Worm (Caenorhabditis elegans) whole organism, L4 larva: ENCODE results near the gene umps-1.

Experiments
- D1046.2 ChIP-seq: fragments of 200-800 bp; sonication (Bioruptor generic); IDR thresholded peaks from 2 replicates; pipeline ENCODE4 v1.3.6; 2022; ENCODE audit warnings: missing genetic modification characterization, missing compliant biosample characterization
- F26F4.8 ChIP-seq: fragments of 200-800 bp; sonication (Bioruptor generic); conservative IDR thresholded peaks from 2 replicates; pipeline ENCODE4 v1.3.6; 2022; ENCODE audit warnings: missing genetic modification characterization, missing compliant biosample characterization
- F37D6.2 ChIP-seq: sonication (generic microtip); optimal IDR thresholded peaks from 2 replicates; lab custom pipeline; 2016; ENCODE audit warnings: mild to moderate bottlenecking, missing genetic modification characterization, missing compliant biosample characterization
- Y105C5A.15 ChIP-seq: fragments of 200-800 bp; sonication (Bioruptor generic); IDR thresholded peaks from 2 replicates; pipeline ENCODE4 v1.3.6; 2022; ENCODE audit warnings: missing genetic modification characterization, missing compliant biosample characterization
- Y48G9A.11 ChIP-seq: fragments of 200-800 bp; sonication (Bioruptor generic); IDR thresholded peaks from 2 replicates; pipeline ENCODE4 v1.3.6; 2022; ENCODE audit warnings: missing genetic modification reagents, missing genetic modification characterization, missing compliant biosample characterization
- Y75B8A.6 ChIP-seq: fragments of 200-800 bp; sonication (Bioruptor generic); IDR thresholded peaks from 2 replicates; pipeline ENCODE4 v1.3.6; 2022; ENCODE audit warnings: missing genetic modification reagents, missing genetic modification characterization, missing compliant biosample characterization
- aly-2 ChIP-seq: sonication (generic microtip); optimal IDR thresholded peaks from 2 replicates; lab custom pipeline; 2018; ENCODE audit warnings: missing biosample characterization, missing genetic modification characterization
- ama-1 ChIP-seq: fragments of 150-350 bp; optimal IDR thresholded peaks from 2 replicates; lab custom pipeline; 2014; ENCODE audit warnings: inconsistent platforms, mixed read lengths
- ceh-44 ChIP-seq: fragments of 200-800 bp; sonication (Bioruptor generic); IDR thresholded peaks from 2 replicates; pipeline ENCODE4 v1.3.6; 2022; ENCODE audit warnings: missing genetic modification reagents, missing genetic modification characterization, missing compliant biosample characterization
- ceh-62 ChIP-seq: sonication (generic microtip); optimal IDR thresholded peaks from 2 replicates; lab custom pipeline; 2017; ENCODE audit warnings: missing biosample characterization, missing genetic modification characterization
- ceh-82 ChIP-seq: sonication (generic microtip); optimal IDR thresholded peaks from 2 replicates; lab custom pipeline; 2017; ENCODE audit warnings: missing biosample characterization, missing genetic modification characterization
- ces-1 ChIP-seq: fragments of 150-350 bp; sonication (generic microtip); optimal IDR thresholded peaks from 4 replicates; lab custom pipeline; 2014; ENCODE audit warnings: missing biosample characterization, missing genetic modification reagents, missing genetic modification characterization
- cey-2 ChIP-seq: sonication (generic microtip); optimal IDR thresholded peaks from 3 replicates; lab custom pipeline; 2017; ENCODE audit warnings: missing genetic modification characterization, mild to moderate bottlenecking, missing compliant biosample characterization, antibody characterized with exemption, borderline replicate concordance; ENCODE audit not compliant: insufficient read depth
- daf-12 ChIP-seq: fragments of 150-350 bp; optimal IDR thresholded peaks from 2 replicates; lab custom pipeline; 2014; ENCODE audit warnings: missing biosample characterization, missing genetic modification reagents, missing genetic modification characterization
- dmd-6 ChIP-seq: fragments of 200-800 bp; sonication (Bioruptor generic); IDR thresholded peaks from 2 replicates; pipeline ENCODE4 v1.3.6; 2022; ENCODE audit warnings: missing genetic modification reagents, missing genetic modification characterization, missing compliant biosample characterization
- dmd-9 ChIP-seq: fragments of 200-800 bp; sonication (Bioruptor generic); IDR thresholded peaks from 2 replicates; pipeline ENCODE4 v1.3.6; 2022; ENCODE audit warnings: missing genetic modification reagents, missing genetic modification characterization, missing compliant biosample characterization
- dpl-1 ChIP-seq: fragments of 150-350 bp; optimal IDR thresholded peaks from 2 replicates; lab custom pipeline; 2014; ENCODE audit warnings: missing biosample characterization, missing genetic modification reagents, missing genetic modification characterization
- duxl-1 ChIP-seq: sonication (generic microtip); optimal IDR thresholded peaks from 2 replicates; lab custom pipeline; 2016; ENCODE audit warnings: mild to moderate bottlenecking, missing genetic modification characterization, moderate library complexity, missing compliant biosample characterization; ENCODE audit not compliant: poor library complexity
- egl-27 ChIP-seq: sonication (generic microtip); optimal IDR thresholded peaks from 3 replicates; lab custom pipeline; 2017; ENCODE audit warnings: missing biosample characterization, missing genetic modification reagents, missing genetic modification characterization
- egl-43 ChIP-seq: fragments of 200-800 bp; sonication (Bioruptor generic); IDR thresholded peaks from 2 replicates; pipeline ENCODE4 v1.3.6; 2022; ENCODE audit warnings: missing genetic modification reagents, missing genetic modification characterization, missing compliant biosample characterization
- fkh-10 ChIP-seq: fragments of 150-350 bp; optimal IDR thresholded peaks from 2 replicates; lab custom pipeline; 2014; ENCODE audit warnings: missing biosample characterization, missing genetic modification reagents, missing genetic modification characterization
- fos-1 ChIP-seq: fragments of 150-350 bp; optimal IDR thresholded peaks from 2 replicates; lab custom pipeline; 2014; ENCODE audit warnings: missing biosample characterization, missing genetic modification characterization
- hif-1 ChIP-seq, 2 experiments: sonication (generic microtip); optimal IDR thresholded peaks; 2 replicates each; lab custom pipeline; 2016 to 2017; ENCODE audit warnings: missing compliant biosample characterization in 2 of 2, missing genetic modification characterization in 2 of 2, missing genetic modification reagents in 2 of 2, missing genotype in 2 of 2, mild to moderate bottlenecking in 1 of 2
- hlh-11 ChIP-seq: fragments of 200-800 bp; sonication (Bioruptor generic); optimal IDR thresholded peaks from 2 replicates; lab custom pipeline; 2018; ENCODE audit warnings: mild to moderate bottlenecking, missing genetic modification characterization, missing compliant biosample characterization
- hlh-30 ChIP-seq: sonication (generic microtip); optimal IDR thresholded peaks from 2 replicates; lab custom pipeline; 2017; ENCODE audit warnings: antibody characterized with exemption, mild to moderate bottlenecking, missing genetic modification characterization, missing compliant biosample characterization; ENCODE audit not compliant: insufficient read depth
- jun-1 ChIP-seq: fragments of 150-350 bp; optimal IDR thresholded peaks from 2 replicates; lab custom pipeline; 2014; ENCODE audit warnings: missing biosample characterization, missing genetic modification reagents, missing genetic modification characterization
- lin-1 ChIP-seq: fragments of 200-800 bp; sonication (Bioruptor generic); IDR thresholded peaks from 2 replicates; pipeline ENCODE4 v1.3.6; 2022; ENCODE audit warnings: missing genetic modification reagents, missing genetic modification characterization, missing compliant biosample characterization
- lin-15B ChIP-seq: fragments of 150-350 bp; sonication (generic microtip); optimal IDR thresholded peaks from 3 replicates; lab custom pipeline; 2014; ENCODE audit warnings: missing biosample characterization, missing genetic modification characterization
- lir-3 ChIP-seq: sonication (generic microtip); optimal IDR thresholded peaks from 2 replicates; lab custom pipeline; 2016; ENCODE audit warnings: mild to moderate bottlenecking, missing genetic modification characterization, missing compliant biosample characterization
- lsy-2 ChIP-seq, 2 experiments: fragments of 150-350 bp in 1 of 2; sonication (generic microtip) in 1 of 2; optimal IDR thresholded peaks; 2 replicates each; lab custom pipeline; 2014 to 2017; ENCODE audit warnings: missing biosample characterization in 2 of 2, missing genetic modification characterization in 2 of 2
- madf-5 ChIP-seq, 2 experiments: fragments of 200-800 bp; sonication (Bioruptor generic); IDR thresholded peaks; 2 replicates each; pipeline ENCODE4 v1.3.6; 2022; ENCODE audit warnings: missing compliant biosample characterization in 2 of 2, missing genetic modification characterization in 2 of 2
- mdl-1 ChIP-seq, 2 experiments: fragments of 150-350 bp in 1 of 2; sonication (generic microtip) in 1 of 2; optimal IDR thresholded peaks; 2 replicates each; lab custom pipeline; 2014 to 2017; ENCODE audit warnings: missing biosample characterization in 2 of 2, missing genetic modification characterization in 2 of 2
- mdt-29 ChIP-seq: fragments of 200-800 bp; sonication (Bioruptor generic); IDR thresholded peaks from 2 replicates; pipeline ENCODE4 v1.3.6; 2022; ENCODE audit warnings: missing genetic modification reagents, missing genetic modification characterization, missing compliant biosample characterization
- nhr-102 ChIP-seq: sonication (generic microtip); optimal IDR thresholded peaks from 2 replicates; lab custom pipeline; 2016; ENCODE audit warnings: mild to moderate bottlenecking, missing genetic modification characterization, moderate library complexity, missing compliant biosample characterization
- nhr-111 ChIP-seq: fragments of 200-800 bp; sonication (Bioruptor generic); optimal IDR thresholded peaks from 2 replicates; lab custom pipeline; 2018; ENCODE audit warnings: mild to moderate bottlenecking, missing genetic modification characterization, missing compliant biosample characterization
- nhr-42 ChIP-seq: fragments of 200-800 bp; sonication (Bioruptor generic); IDR thresholded peaks from 2 replicates; pipeline ENCODE4 v1.3.6; 2022; ENCODE audit warnings: missing genetic modification characterization, missing compliant biosample characterization
- nhr-76 ChIP-seq: fragments of 150-350 bp; optimal IDR thresholded peaks from 2 replicates; lab custom pipeline; 2014; ENCODE audit warnings: missing biosample characterization, missing genetic modification characterization
- nhr-77 ChIP-seq: fragments of 150-350 bp; optimal IDR thresholded peaks from 2 replicates; lab custom pipeline; 2014; ENCODE audit warnings: missing biosample characterization, missing genetic modification characterization
- pha-4 ChIP-seq, 2 experiments: fragments of 150-350 bp in 1 of 2; fragments of 200-800 bp in 1 of 2; sonication (Bioruptor generic) in 1 of 2; IDR thresholded peaks in 1 of 2; optimal IDR thresholded peaks in 1 of 2; 2 replicates each; pipeline versions ENCODE4 v1.3.6 to Lab custom; 2014 to 2022; ENCODE audit warnings: missing genetic modification characterization in 2 of 2, missing genetic modification reagents in 2 of 2, missing biosample characterization in 1 of 2, missing compliant biosample characterization in 1 of 2
- pqm-1 ChIP-seq: sonication (generic microtip); optimal IDR thresholded peaks from 2 replicates; lab custom pipeline; 2017; ENCODE audit warnings: missing biosample characterization, missing genetic modification characterization
- sdz-12 ChIP-seq: fragments of 200-800 bp; sonication (Bioruptor generic); optimal IDR thresholded peaks from 2 replicates; lab custom pipeline; 2018; ENCODE audit warnings: mild to moderate bottlenecking, missing genetic modification characterization, missing compliant biosample characterization
- set-16 ChIP-seq: fragments of 200-800 bp; sonication (Bioruptor generic); IDR thresholded peaks from 2 replicates; pipeline ENCODE4 v1.3.6; 2022; ENCODE audit warnings: missing genetic modification reagents, missing genetic modification characterization, missing compliant biosample characterization
- spr-1 ChIP-seq: sonication (generic microtip); optimal IDR thresholded peaks from 2 replicates; lab custom pipeline; 2016; ENCODE audit warnings: mild to moderate bottlenecking, missing genetic modification characterization, missing compliant biosample characterization
- spr-3 ChIP-seq: fragments of 200-800 bp; sonication (Bioruptor generic); optimal IDR thresholded peaks from 2 replicates; lab custom pipeline; 2018; ENCODE audit warnings: mild to moderate bottlenecking, missing genetic modification characterization, missing compliant biosample characterization
- unc-62 ChIP-seq, 3 experiments: fragments of 150-350 bp in 1 of 3; sonication (generic microtip); optimal IDR thresholded peaks in 2 of 3; peaks in 1 of 3; 1 replicate in 1 of 3; 2 replicates in 2 of 3; lab custom pipeline; 2014 to 2017; ENCODE audit warnings: missing biosample characterization in 3 of 3, missing genetic modification characterization in 3 of 3, missing genetic modification reagents in 3 of 3, missing genotype in 1 of 3
- zfp-3 ChIP-seq: fragments of 200-800 bp; sonication (Bioruptor generic); conservative IDR thresholded peaks from 2 replicates; pipeline ENCODE4 v1.3.6; 2022; ENCODE audit warnings: missing genetic modification reagents, missing genetic modification characterization, missing compliant biosample characterization

umps-1 gene

ce11 chrIII:10333961-10334542, 23.4 kb downstream of the umps-1 start, which contains the start of the genes jmjd-4 and mev-1 (continued):
- TF ChIP-seq unc-62 (GFP tag; optimal IDR thresholded peaks at IDR 0.05 in 1 of 2; lab: Kevin White, UChicago) (no peak), unc-62 (tag; optimal IDR thresholded peaks at IDR 0.05; lab: Kevin White, UChicago) (no peak), ces-1 (GFP tag; lab: Kevin White, UChicago) (no peak), lin-15B (tag; lab: Kevin White, UChicago) (no peak), set-16 (GFP tag; lab: Robert Waterston, UW) (peak; percentile 21; the same call in 1 of the 2 replicates), sdz-12 (GFP tag; lab: Kevin White, UChicago) (no peak), Y48G9A.11 (GFP tag; lab: Robert Waterston, UW) (no peak), nhr-76 (tag; lab: Kevin White, UChicago) (no peak), F26F4.8 (GFP tag; lab: Robert Waterston, UW) (no peak), nhr-111 (no peak), mdt-29 (GFP tag; lab: Robert Waterston, UW) (peak; percentile 78), mdl-1 (tag; optimal IDR thresholded peaks at IDR 0.05; lab: Kevin White, UChicago) (peak in 1 of 2 experiments; percentile 42), fkh-10 (GFP tag; lab: Kevin White, UChicago) (peak; percentile 40)
- TF ChIP-seq, all 104 proteins: peak for 60

DNA sequence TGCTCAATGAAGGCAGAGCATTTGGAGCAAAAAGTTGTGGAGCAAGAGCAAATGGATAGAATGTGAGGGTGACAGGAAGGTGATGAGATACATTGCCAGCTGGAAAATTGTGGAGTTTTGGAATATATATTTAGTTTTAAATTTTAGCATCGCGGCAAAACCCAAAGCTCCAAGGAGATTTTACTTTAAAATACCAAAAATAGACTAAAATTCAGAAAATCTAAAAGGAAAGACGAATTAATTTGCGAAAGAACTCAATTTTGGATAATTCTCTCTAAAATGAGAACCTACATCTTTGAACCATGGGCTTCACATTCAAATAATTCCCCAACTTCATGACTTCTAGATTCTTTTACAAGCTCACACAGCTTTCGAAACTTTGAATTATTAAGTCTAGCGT, 24.9 kb downstream of the umps-1 start, which contains the start of gene T07C4.12:
TSS of gene T07C4.12 (minus strand) at position 101 of the 400 bp plus-strand sequence.
- TF ChIP-seq fos-1 (no peak), jun-1 (no peak), dmd-9 (no peak), lir-3 (tag; lab: Kevin White, UChicago) (no peak), spr-1 (tag; lab: Kevin White, UChicago) (no peak), cey-2 (no peak), nhr-42 (GFP tag; lab: Robert Waterston, UW) (no peak), Y105C5A.15 (GFP tag; lab: Robert Waterston, UW) (no peak), daf-12 (tag; lab: Kevin White, UChicago) (no peak), egl-43 (no peak), ceh-62 (tag; lab: Kevin White, UChicago) (no peak), duxl-1 (tag; lab: Kevin White, UChicago) (no peak), hlh-11 (no peak), hif-1 (tag; optimal IDR thresholded peaks at IDR 0.05; lab: Kevin White, UChicago) (no peak), nhr-77 (tag; lab: Kevin White, UChicago) (no peak), zfp-3 (GFP tag; lab: Robert Waterston, UW) (no peak), F37D6.2 (tag; lab: Kevin White, UChicago) (no peak)

- TF ChIP-seq mdl-1 (tag; optimal IDR thresholded peaks at IDR 0.05; lab: Kevin White, UChicago): no peak
- TF ChIP-seq egl-27: no peak
- no peak for TF ChIP-seq nhr-102 (tag; lab: Kevin White, UChicago)
- no peak for TF ChIP-seq spr-3 (GFP tag; lab: Kevin White, UChicago)
- TF ChIP-seq madf-5 (GFP tag; IDR thresholded peaks at IDR 0.05; lab: Robert Waterston, UW): no peak
- peak; percentile 42 for TF ChIP-seq ama-1 (lab: Kevin White, UChicago)
- TF ChIP-seq ceh-82 (tag; lab: Kevin White, UChicago): no peak
- TF ChIP-seq lsy-2 (tag; optimal IDR thresholded peaks at IDR 0.05; lab: Kevin White, UChicago): no peak
- no peak for TF ChIP-seq hlh-30 (tag; lab: Kevin White, UChicago)
- peak; percentile 17; the same call in 1 of the 2 replicates for TF ChIP-seq mdt-29 (GFP tag; lab: Robert Waterston, UW)
- TF ChIP-seq pha-4 (GFP tag; IDR thresholded peaks at IDR 0.05; lab: Robert Waterston, UW): 0 out of 2 replicates have a peak, but pooled peaks have one; percentile 32
- TF ChIP-seq pha-4 (tag; optimal IDR thresholded peaks at IDR 0.05; lab: Kevin White, UChicago): peak; percentile 64
- TF ChIP-seq lin-15B (tag; lab: Kevin White, UChicago): no peak
- TF ChIP-seq aly-2 (tag; lab: Kevin White, UChicago): no peak
- TF ChIP-seq duxl-1 (tag; lab: Kevin White, UChicago): no peak
- no peak for TF ChIP-seq Y75B8A.6 (GFP tag; lab: Robert Waterston, UW)
- TF ChIP-seq pqm-1: no peak
- no peak for TF ChIP-seq fos-1
- no peak for TF ChIP-seq ceh-44
- no peak for TF ChIP-seq dpl-1
- TF ChIP-seq sdz-12 (GFP tag; lab: Kevin White, UChicago): no peak
- TF ChIP-seq lin-1 (GFP tag; lab: Robert Waterston, UW): no peak
- no peak for TF ChIP-seq D1046.2 (GFP tag; lab: Robert Waterston, UW)
- TF ChIP-seq hlh-11: peak; percentile 29
- TF ChIP-seq dmd-6 (GFP tag; lab: Robert Waterston, UW): no peak
These were observed 26.2 kb downstream of the umps-1 start for ce11 chrIII:10331232-10331631.
